Fruit fly (Drosophila melanogaster) S2 (cell line): Measurements from ENCODE around the gene CG31265.

Experiments used
- CG8478 ChIP-seq: fragments of >200 bp; optimal IDR thresholded peaks from 2 replicates; lab custom pipeline; 2018
- CTCF ChIP-seq, 2 experiments: fragments of >200 bp; optimal IDR thresholded peaks; 2 replicates each; lab custom pipeline; 2018

dm6 chr3R:17178140-17178539 is 50.1 kb downstream of the CG31265 start:
- TF ChIP-seq CG8478 (lab: Kevin White, UChicago) (no peak), CTCF (optimal IDR thresholded peaks at IDR 0.05; lab: Kevin White, UChicago) (no peak)
